Worm (Caenorhabditis elegans) whole organism, late embryonic: Measurements from ENCODE around the gene T28C12.6.

Experiments used
- pha-4 ChIP-seq: fragments of 150-350 bp; optimal IDR thresholded peaks from 2 replicates; lab custom pipeline; 2018; ENCODE audit warnings: missing biosample characterization, missing genetic modification reagents, missing genetic modification characterization
- tbx-2 ChIP-seq: sonication (generic microtip); optimal IDR thresholded peaks from 2 replicates; lab custom pipeline; 2016; ENCODE audit warnings: missing genetic modification characterization, missing compliant biosample characterization
- unc-42 ChIP-seq: sonication (generic microtip); optimal IDR thresholded peaks from 2 replicates; lab custom pipeline; 2016; ENCODE audit warnings: missing genotype, missing genetic modification characterization, missing compliant biosample characterization
- unc-86 ChIP-seq: sonication (generic microtip); optimal IDR thresholded peaks from 2 replicates; lab custom pipeline; 2016; ENCODE audit warnings: missing genetic modification characterization, missing compliant biosample characterization

DNA sequence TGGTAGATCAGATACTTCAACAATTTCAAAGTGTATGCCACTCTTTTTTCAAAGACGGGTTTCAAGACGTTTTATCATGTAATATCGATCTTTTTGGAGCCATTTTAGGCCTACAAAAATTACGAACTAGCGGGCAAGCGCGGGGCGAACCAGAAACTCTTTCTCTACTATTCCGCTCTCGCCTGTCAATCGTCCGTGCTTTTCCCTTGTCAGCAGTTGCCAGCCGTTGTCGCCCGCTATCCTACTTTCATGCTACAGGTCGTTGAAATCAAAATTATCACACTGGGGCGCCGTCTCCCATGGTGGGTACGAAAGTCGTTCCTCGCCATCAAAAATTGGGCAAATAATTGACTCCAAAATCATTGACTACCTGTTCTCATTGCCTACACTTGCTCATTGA lies 34.9 kb downstream of the T28C12.6 start:
- TF ChIP-seq tbx-2 (tag; lab: Kevin White, UChicago) (no peak), unc-42 (tag; lab: Kevin White, UChicago) (no peak), pha-4 (no peak), unc-86 (tag; lab: Kevin White, UChicago) (no peak)
